Fruit fly (Drosophila melanogaster) S2 (cell line): Measurements from ENCODE around the gene Cen.

Experiments used
- CG8478 ChIP-seq: fragments of >200 bp; optimal IDR thresholded peaks from 2 replicates; lab custom pipeline; 2018
- CTCF ChIP-seq, 2 experiments: fragments of >200 bp; optimal IDR thresholded peaks; 2 replicates each; lab custom pipeline; 2018

The Cen gene

DNA sequence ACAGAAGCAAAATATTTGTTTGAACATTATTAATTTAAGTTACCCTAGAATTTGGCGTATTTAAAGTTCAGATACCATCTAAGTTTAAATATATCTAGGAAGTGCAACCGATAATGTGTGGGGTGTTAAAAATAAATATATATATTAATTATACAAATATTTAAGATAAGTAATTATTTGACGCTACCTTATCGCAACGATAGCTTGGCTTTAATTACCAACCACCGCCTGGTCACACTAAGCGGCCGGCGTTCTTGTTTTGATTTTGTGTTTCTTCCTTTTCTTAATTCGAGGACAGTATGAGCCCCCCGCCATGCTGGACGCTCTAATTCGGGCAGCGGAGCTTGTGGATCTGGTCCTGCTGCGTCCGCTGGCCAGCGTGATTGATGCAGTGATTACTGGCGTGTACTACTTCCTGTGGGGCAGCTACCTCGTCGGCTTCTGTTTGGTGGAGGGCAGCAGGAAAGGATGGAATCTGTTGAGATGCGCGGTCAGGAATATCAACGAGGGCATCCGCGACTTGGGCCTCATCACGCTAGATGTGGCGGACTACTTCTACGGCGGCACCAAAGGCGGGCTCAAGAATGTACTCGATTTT lies 589 bp upstream of the Cen start, which contains the start of gene CG2617:
Gene CG2617 (plus strand): TSS at position 233 of the 598 bp plus-strand sequence.
- TF ChIP-seq CTCF (optimal IDR thresholded peaks at IDR 0.05; lab: Kevin White, UChicago) (no peak), CG8478 (no peak)

dm6 chr2L:20675875-20676274 lies 5.8 kb downstream of the Cen start, which contains the start of the genes CG31678 and IKKepsilon:
TSS of gene CG31678 (minus strand) at chr2L:20675941.
TSS of gene IKKepsilon (plus strand) at chr2L:20676045.
- no peak for TF ChIP-seq CTCF (optimal IDR thresholded peaks at IDR 0.05; lab: Kevin White, UChicago)
- no peak for TF ChIP-seq CG8478

DNA sequence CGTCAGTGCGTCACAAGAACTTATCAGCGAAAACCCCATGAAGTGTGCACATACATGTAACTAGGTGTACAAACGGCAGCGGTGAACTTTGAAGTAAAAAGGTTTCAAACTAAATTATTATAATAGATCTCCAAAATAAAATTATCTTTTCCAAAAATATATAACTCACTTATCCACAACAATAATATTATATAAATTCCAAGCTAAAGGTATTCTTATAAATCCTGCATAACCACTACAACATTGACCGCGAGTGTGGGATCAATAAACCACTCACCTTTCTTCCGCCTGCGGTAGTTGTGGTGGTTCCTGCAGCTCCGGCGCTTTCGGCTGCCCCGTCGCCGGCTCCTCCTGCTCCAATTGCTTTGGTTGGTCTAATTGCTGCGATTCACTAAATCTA lies 6.9 kb downstream of the Cen start:
- TF ChIP-seq CTCF (optimal IDR thresholded peaks at IDR 0.05; lab: Kevin White, UChicago) (no peak), CG8478 (no peak)

DNA sequence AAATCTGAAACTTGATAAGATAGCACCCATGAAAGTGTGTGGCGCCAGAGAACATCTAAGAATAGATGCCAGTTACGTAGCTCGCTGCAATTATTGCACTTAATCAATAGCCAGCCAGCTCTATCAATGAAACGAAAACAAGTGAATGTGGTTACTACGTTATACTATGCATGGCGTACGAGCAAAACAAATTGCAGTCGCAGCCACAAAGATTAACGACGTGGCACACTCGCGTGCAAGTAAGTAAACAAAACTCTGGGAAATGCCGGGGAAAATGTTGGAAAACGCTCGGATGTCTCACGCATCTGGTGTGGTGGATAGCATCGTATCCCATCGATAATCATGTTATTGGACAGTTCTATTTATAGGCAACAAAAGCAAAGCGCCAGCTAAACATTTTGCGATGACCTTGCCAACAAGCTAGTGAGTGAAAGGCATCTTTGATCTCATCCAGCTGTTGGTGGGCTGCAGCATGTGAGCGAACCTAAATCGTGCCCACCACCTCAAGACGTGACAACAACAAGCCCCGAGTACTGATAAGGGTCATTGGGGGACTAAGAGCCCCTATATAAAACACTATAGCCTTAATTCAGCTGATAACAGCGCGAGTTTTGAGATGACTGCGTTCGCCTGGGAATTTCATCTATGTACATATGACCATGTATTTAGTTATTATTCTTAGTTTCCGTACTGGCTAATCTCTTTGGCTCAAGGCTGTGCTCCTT lies 7.7 kb downstream of the Cen start:
- TF ChIP-seq CG8478 (no peak), CTCF (optimal IDR thresholded peaks at IDR 0.05; lab: Kevin White, UChicago) (no peak)

DNA sequence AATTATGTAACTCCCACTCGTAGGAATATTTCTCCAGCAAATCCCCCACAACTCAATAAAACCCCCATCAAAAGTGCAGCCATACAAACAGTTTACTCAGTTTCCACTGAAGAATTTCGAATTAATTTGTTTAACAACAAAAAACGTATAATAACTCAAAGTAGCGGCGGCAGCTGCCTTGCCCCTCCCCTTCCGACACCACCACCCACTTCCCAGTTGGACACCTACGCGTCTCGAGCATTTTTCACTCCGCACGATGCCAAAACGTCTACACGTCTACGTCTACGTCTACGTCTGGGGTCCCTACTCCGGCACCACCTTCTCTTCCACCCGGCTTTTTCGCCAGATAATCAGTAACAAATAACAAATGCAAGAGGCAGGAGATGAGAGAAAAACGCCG lies 10.4 kb downstream of the Cen start:
- TF ChIP-seq CTCF (optimal IDR thresholded peaks at IDR 0.05; lab: Kevin White, UChicago) (no peak), CG8478 (no peak)

DNA sequence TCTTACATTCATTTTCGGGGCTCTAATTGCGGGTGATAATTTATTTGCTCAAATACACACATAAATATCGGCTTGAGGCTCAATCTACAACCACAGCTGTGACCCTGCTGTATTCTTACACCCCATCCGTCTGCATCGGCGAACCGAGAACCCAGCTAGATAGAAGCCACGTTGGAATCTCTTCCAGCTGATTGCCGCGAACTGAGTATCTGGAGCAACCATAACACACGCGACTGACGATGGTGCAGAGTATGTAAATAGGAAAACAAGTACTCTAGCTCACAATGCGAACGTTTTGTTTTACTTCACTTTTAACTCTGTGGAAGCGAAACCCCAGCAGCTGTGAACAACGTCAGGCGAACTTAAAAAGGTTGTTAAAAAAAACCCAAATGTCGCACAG lies 17.2 kb downstream of the Cen start:
- TF ChIP-seq CG8478 (no peak), CTCF (optimal IDR thresholded peaks at IDR 0.05; lab: Kevin White, UChicago) (no peak)

DNA sequence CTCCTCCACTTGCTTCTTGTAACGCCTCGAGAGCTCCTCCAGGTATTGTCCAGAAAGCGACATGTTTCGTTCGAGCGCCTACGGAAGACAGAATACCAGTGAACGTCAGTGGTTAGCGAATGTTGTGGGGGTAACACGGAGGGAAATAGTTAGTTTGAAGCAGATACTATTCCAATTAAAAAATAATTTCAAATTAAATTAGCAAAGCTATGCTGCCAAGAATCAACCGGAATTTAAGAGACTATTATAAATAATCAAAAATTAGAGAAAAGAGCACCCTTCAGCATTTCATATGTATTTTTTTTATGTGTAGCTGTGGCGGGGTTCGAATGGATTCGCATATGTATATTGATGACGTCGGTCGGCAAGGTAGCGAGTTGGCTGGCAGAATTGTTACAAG lies 20.6 kb downstream of the Cen start:
- TF ChIP-seq CG8478: no peak
- TF ChIP-seq CTCF (optimal IDR thresholded peaks at IDR 0.05; lab: Kevin White, UChicago): no peak

- TF ChIP-seq CTCF (optimal IDR thresholded peaks at IDR 0.05; lab: Kevin White, UChicago): no peak
- TF ChIP-seq CG8478: no peak
Measured at dm6 chr2L:20656110-20656509, 25.5 kb downstream of the Cen start, which contains the start of the genes brun and CG2614. TSS of gene brun (minus strand) at chr2L:20656178. TSS of gene CG2614 (plus strand) at chr2L:20656426.

dm6 chr2L:20649891-20650290 lies 31.8 kb downstream of the Cen start, which contains the start of gene CG2611:
TSS of gene CG2611 (plus strand) at chr2L:20650189.
- TF ChIP-seq CTCF (optimal IDR thresholded peaks at IDR 0.05; lab: Kevin White, UChicago) (no peak), CG8478 (no peak)

dm6 chr2L:20648612-20649011 lies 33.0 kb downstream of the Cen start, which contains the start of gene CG18810:
TSS of gene CG18810 (plus strand) at chr2L:20648912.
- no peak for TF ChIP-seq CTCF (optimal IDR thresholded peaks at IDR 0.05; lab: Kevin White, UChicago)
- TF ChIP-seq CG8478: no peak

- peak in 1 of 2 experiments; percentile 26 for TF ChIP-seq CTCF (optimal IDR thresholded peaks at IDR 0.05; lab: Kevin White, UChicago)
- no peak for TF ChIP-seq CG8478
Measured at dm6 chr2L:20647240-20647908, 34.3 kb downstream of the Cen start.

dm6 chr2L:20645394-20645869 lies 36.2 kb downstream of the Cen start, which contains the start of the genes phr6-4 and CG2608:
TSS of gene phr6-4 (minus strand) at chr2L:20645791.
TSS of gene CG2608 (plus strand) at chr2L:20645822.
- TF ChIP-seq CG8478 (no peak), CTCF (optimal IDR thresholded peaks at IDR 0.05; lab: Kevin White, UChicago) (no peak)

DNA sequence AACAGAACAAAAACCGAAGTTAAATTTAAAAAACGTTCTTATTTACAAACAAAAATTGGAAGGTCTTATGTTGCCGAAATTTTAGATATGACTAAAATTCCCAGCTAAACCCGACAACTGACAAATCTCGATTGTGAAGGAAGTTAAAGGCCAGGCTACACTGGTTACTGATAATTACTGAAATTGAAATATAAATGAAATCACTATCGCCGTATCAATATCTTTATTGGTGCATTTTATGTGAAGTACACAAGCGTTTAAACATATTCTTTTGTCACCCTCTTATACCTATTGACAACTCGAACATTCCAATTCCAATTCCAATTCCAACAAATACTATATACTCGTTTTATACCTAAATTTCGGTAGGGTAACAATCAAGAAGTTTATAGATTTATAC lies 38.5 kb downstream of the Cen start, which contains the start of gene CG17470:
Gene CG17470 (minus strand): TSS at position 101 of the 400 bp plus-strand sequence.
- TF ChIP-seq CTCF (optimal IDR thresholded peaks at IDR 0.05; lab: Kevin White, UChicago) (no peak), CG8478 (no peak)

dm6 chr2L:20640617-20641016 lies 41.0 kb downstream of the Cen start, which contains the start of gene Sfp38D:
TSS of gene Sfp38D (plus strand) at chr2L:20640917.
- no peak for TF ChIP-seq CG8478
- TF ChIP-seq CTCF (optimal IDR thresholded peaks at IDR 0.05; lab: Kevin White, UChicago): no peak

DNA sequence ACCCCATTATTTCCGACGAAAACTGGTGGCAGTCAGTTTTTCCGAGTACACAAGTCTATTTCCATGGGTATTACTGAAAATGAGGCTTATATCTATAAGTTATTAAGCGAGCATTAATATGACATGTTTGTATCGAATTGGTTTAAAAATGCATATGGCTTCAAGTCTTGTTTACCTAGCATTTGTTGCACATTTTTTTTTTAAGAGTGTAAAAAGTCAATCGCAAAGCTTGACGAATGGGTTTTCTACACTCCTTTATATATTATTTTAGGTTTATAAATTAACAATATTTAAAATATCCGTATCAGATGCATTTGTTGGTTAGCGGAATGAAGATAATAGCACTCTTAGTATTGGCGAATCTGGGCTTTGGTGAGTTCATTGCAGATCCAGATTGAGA lies 41.8 kb downstream of the Cen start, which contains the start of gene CG31680:
Gene CG31680 (plus strand): TSS at position 301 of the 400 bp plus-strand sequence.
- TF ChIP-seq CG8478: no peak
- no peak for TF ChIP-seq CTCF (optimal IDR thresholded peaks at IDR 0.05; lab: Kevin White, UChicago)
